Fruit fly (Drosophila melanogaster) whole organism, embryonic: Measurements from ENCODE around the gene Trax.

Experiments used
- BEAF-32 ChIP-seq: fragments of 200-800 bp; sonication (Bioruptor generic); optimal IDR thresholded peaks from 3 replicates; lab custom pipeline; 2017; ENCODE audit warnings: missing biosample characterization, missing genetic modification characterization, mild to moderate bottlenecking, moderate library complexity, missing genetic modification reagents
- CG11696 ChIP-seq: fragments of 200-800 bp; sonication (Bioruptor generic); IDR thresholded peaks from 2 replicates; pipeline ENCODE4 v1.3.6; 2022; ENCODE audit warnings: missing biosample characterization, missing genetic modification characterization
- CG13424 ChIP-seq: fragments of 200-800 bp; sonication (Bioruptor generic); optimal IDR thresholded peaks from 2 replicates; lab custom pipeline; 2019; ENCODE audit warnings: missing biosample characterization, mild to moderate bottlenecking, missing genetic modification characterization, moderate library complexity
- CG15011 ChIP-seq: fragments of 200-800 bp; sonication (Bioruptor generic); optimal IDR thresholded peaks from 3 replicates; lab custom pipeline; 2018; ENCODE audit warnings: missing biosample characterization, mild to moderate bottlenecking, missing genetic modification characterization
- CG16779 ChIP-seq: fragments of 200-800 bp; sonication (Bioruptor generic); IDR thresholded peaks from 2 replicates; pipeline ENCODE4 v1.3.6; 2022; ENCODE audit warnings: missing biosample characterization, missing genetic modification characterization
- CG17359 ChIP-seq: fragments of 200-800 bp; sonication (Bioruptor generic); optimal IDR thresholded peaks from 3 replicates; lab custom pipeline; 2018; ENCODE audit warnings: missing biosample characterization, mild to moderate bottlenecking, missing genetic modification characterization, moderate library complexity
- CG17361 ChIP-seq: fragments of 200-800 bp; sonication (Bioruptor generic); IDR thresholded peaks from 3 replicates; pipeline ENCODE4 v1.3.6; 2022; ENCODE audit warnings: missing biosample characterization, missing genetic modification characterization
- CG17829 ChIP-seq: fragments of 200-800 bp; optimal IDR thresholded peaks from 2 replicates; lab custom pipeline; 2019; ENCODE audit warnings: missing biosample characterization, mild to moderate bottlenecking, missing genetic modification characterization, moderate library complexity
- CG1792 ChIP-seq: fragments of 200-800 bp; sonication (Bioruptor generic); optimal IDR thresholded peaks from 2 replicates; lab custom pipeline; 2016; ENCODE audit warnings: missing biosample characterization, missing genetic modification characterization
- CG1832 ChIP-seq: fragments of 200-800 bp; sonication (Bioruptor generic); optimal IDR thresholded peaks from 2 replicates; lab custom pipeline; 2017; ENCODE audit warnings: missing biosample characterization, mild to moderate bottlenecking, missing genetic modification characterization, inconsistent platforms
- CG2202 ChIP-seq: fragments of 200-800 bp; sonication (Bioruptor generic); optimal IDR thresholded peaks from 2 replicates; lab custom pipeline; 2018; ENCODE audit warnings: missing biosample characterization, mild to moderate bottlenecking, missing genetic modification characterization
- CG2678 ChIP-seq: fragments of 200-800 bp; sonication (Bioruptor generic); optimal IDR thresholded peaks from 3 replicates; lab custom pipeline; 2019; ENCODE audit warnings: missing biosample characterization, mild to moderate bottlenecking, missing genetic modification characterization, moderate library complexity
- CG2712 ChIP-seq: fragments of 200-800 bp; optimal IDR thresholded peaks from 3 replicates; lab custom pipeline; 2019; ENCODE audit warnings: missing biosample characterization, mild to moderate bottlenecking, missing genetic modification characterization, moderate library complexity
- CG33557 ChIP-seq: fragments of 200-800 bp; sonication (Bioruptor generic); optimal IDR thresholded peaks from 2 replicates; lab custom pipeline; 2019; ENCODE audit warnings: missing biosample characterization, mild to moderate bottlenecking, missing genetic modification characterization, moderate library complexity
- CG4854 ChIP-seq: fragments of 200-800 bp; sonication (Bioruptor generic); optimal IDR thresholded peaks from 2 replicates; lab custom pipeline; 2016; ENCODE audit warnings: missing biosample characterization, missing genetic modification characterization, inconsistent platforms
- CG6813 ChIP-seq: fragments of 200-800 bp; sonication (Bioruptor generic); optimal IDR thresholded peaks from 2 replicates; lab custom pipeline; 2017; ENCODE audit warnings: missing biosample characterization, missing genetic modification characterization, mild to moderate bottlenecking, moderate library complexity, missing genetic modification reagents
- CG7786 ChIP-seq: fragments of 200-800 bp; sonication (Bioruptor generic); optimal IDR thresholded peaks from 2 replicates; lab custom pipeline; 2016; ENCODE audit warnings: missing biosample characterization, missing genetic modification characterization
- CG7928 ChIP-seq: fragments of 200-800 bp; sonication (Bioruptor generic); optimal IDR thresholded peaks from 2 replicates; lab custom pipeline; 2017; ENCODE audit warnings: missing biosample characterization, mild to moderate bottlenecking, missing genetic modification characterization
- CG8281 ChIP-seq: fragments of 200-800 bp; sonication (Bioruptor generic); optimal IDR thresholded peaks from 2 replicates; lab custom pipeline; 2018; ENCODE audit warnings: missing biosample characterization, mild to moderate bottlenecking, missing genetic modification characterization, moderate library complexity
- Camta ChIP-seq: fragments of 200-800 bp; sonication (Bioruptor generic); optimal IDR thresholded peaks from 2 replicates; lab custom pipeline; 2016; ENCODE audit warnings: missing biosample characterization, missing genetic modification characterization
- Drgx ChIP-seq: fragments of 200-800 bp; sonication (Bioruptor generic); IDR thresholded peaks from 2 replicates; pipeline ENCODE4 v1.3.6; 2022; ENCODE audit warnings: missing biosample characterization, missing genetic modification characterization
- H2.0 ChIP-seq: fragments of 200-800 bp; sonication (Bioruptor generic); IDR thresholded peaks from 2 replicates; pipeline ENCODE4 v1.3.6; 2022; ENCODE audit warnings: missing biosample characterization, missing genetic modification characterization
- HLH3B ChIP-seq: fragments of 200-800 bp; sonication (Bioruptor generic); IDR thresholded peaks from 2 replicates; pipeline ENCODE4 v1.3.6; 2022; ENCODE audit warnings: missing biosample characterization, missing genetic modification characterization
- Hr3 ChIP-seq: fragments of 200-800 bp; sonication (Bioruptor generic); optimal IDR thresholded peaks from 3 replicates; lab custom pipeline; 2016; ENCODE audit warnings: missing biosample characterization, missing genetic modification characterization
- Hr78 ChIP-seq, 2 experiments: fragments of 200-800 bp in 1 of 2; fragments of >200 bp in 1 of 2; sonication (Bioruptor generic) in 1 of 2; optimal IDR thresholded peaks; 2 replicates each; lab custom pipeline; 2017 to 2019; ENCODE audit warnings: missing biosample characterization in 2 of 2, missing genetic modification characterization in 2 of 2, mild to moderate bottlenecking in 1 of 2, moderate library complexity in 1 of 2
- Lim3 ChIP-seq: fragments of 200-800 bp; sonication (Bioruptor generic); IDR thresholded peaks from 2 replicates; pipeline ENCODE4 v1.3.6; 2022; ENCODE audit warnings: missing biosample characterization, missing genetic modification characterization
- Oli ChIP-seq: fragments of 200-800 bp; sonication (Bioruptor generic); optimal IDR thresholded peaks from 2 replicates; lab custom pipeline; 2018; ENCODE audit warnings: missing biosample characterization, mild to moderate bottlenecking, missing genetic modification characterization, moderate library complexity
- TFAM ChIP-seq: fragments of 200-800 bp; sonication (Bioruptor generic); optimal IDR thresholded peaks from 2 replicates; lab custom pipeline; 2017; ENCODE audit warnings: missing biosample characterization, missing genetic modification characterization, inconsistent platforms
- ac ChIP-seq: fragments of 200-800 bp; sonication (Bioruptor generic); optimal IDR thresholded peaks from 3 replicates; lab custom pipeline; 2017; ENCODE audit warnings: missing biosample characterization, mild to moderate bottlenecking, missing genetic modification characterization
- ash1 ChIP-seq: fragments of 200-800 bp; sonication (Bioruptor generic); optimal IDR thresholded peaks from 2 replicates; lab custom pipeline; 2018; ENCODE audit warnings: missing biosample characterization, mild to moderate bottlenecking, missing genetic modification characterization
- bigmax ChIP-seq: fragments of 200-800 bp; sonication (Bioruptor generic); optimal IDR thresholded peaks from 2 replicates; lab custom pipeline; 2018; ENCODE audit warnings: missing biosample characterization, mild to moderate bottlenecking, missing genetic modification characterization
- br ChIP-seq: fragments of >200 bp; optimal IDR thresholded peaks from 2 replicates; lab custom pipeline; 2017
- cg ChIP-seq: fragments of 200-800 bp; sonication (Bioruptor generic); optimal IDR thresholded peaks from 3 replicates; lab custom pipeline; 2019; ENCODE audit warnings: missing biosample characterization, mild to moderate bottlenecking, missing genetic modification characterization, moderate library complexity
- chif ChIP-seq, 2 experiments: fragments of 200-800 bp; sonication (Bioruptor generic); optimal IDR thresholded peaks; 3 replicates each; lab custom pipeline; 2016; ENCODE audit warnings: missing biosample characterization in 2 of 2, missing genetic modification characterization in 2 of 2
- crp ChIP-seq, 2 experiments: fragments of 200-800 bp; sonication (Bioruptor generic); optimal IDR thresholded peaks; 2 replicates in 1 of 2; 3 replicates in 1 of 2; lab custom pipeline; 2017; ENCODE audit warnings: missing biosample characterization in 2 of 2, missing genetic modification characterization in 2 of 2, mild to moderate bottlenecking in 1 of 2, moderate library complexity in 1 of 2
- dmrt11E ChIP-seq: fragments of 200-800 bp; sonication (Bioruptor generic); optimal IDR thresholded peaks from 3 replicates; lab custom pipeline; 2018; ENCODE audit warnings: missing biosample characterization, mild to moderate bottlenecking, missing genetic modification characterization, moderate library complexity
- dpn ChIP-seq, 2 experiments: fragments of 200-800 bp; sonication (Bioruptor generic); optimal IDR thresholded peaks; 3 replicates each; lab custom pipeline; 2016; ENCODE audit warnings: missing biosample characterization in 2 of 2, missing genetic modification characterization in 2 of 2
- en ChIP-seq: fragments of 200-800 bp; sonication (Bioruptor generic); optimal IDR thresholded peaks from 2 replicates; lab custom pipeline; 2016; ENCODE audit warnings: missing biosample characterization, missing genetic modification characterization
- nau ChIP-seq: fragments of 200-800 bp; sonication (Bioruptor generic); optimal IDR thresholded peaks from 3 replicates; lab custom pipeline; 2017; ENCODE audit warnings: missing biosample characterization, mild to moderate bottlenecking, missing genetic modification characterization, missing genetic modification reagents
- sd ChIP-seq: fragments of 200-800 bp; sonication (Bioruptor generic); optimal IDR thresholded peaks from 3 replicates; lab custom pipeline; 2018; ENCODE audit warnings: missing biosample characterization, mild to moderate bottlenecking, missing genetic modification characterization, moderate library complexity
- slbo ChIP-seq: fragments of 200-800 bp; sonication (Bioruptor generic); IDR thresholded peaks from 2 replicates; pipeline ENCODE4 v1.3.6; 2022; ENCODE audit warnings: missing biosample characterization, missing genetic modification characterization
- stwl ChIP-seq: fragments of 200-800 bp; sonication (Bioruptor generic); optimal IDR thresholded peaks from 3 replicates; lab custom pipeline; 2018; ENCODE audit warnings: missing biosample characterization, mild to moderate bottlenecking, missing genetic modification characterization, moderate library complexity
- vvl ChIP-seq: fragments of 200-800 bp; sonication (Bioruptor generic); IDR thresholded peaks from 2 replicates; pipeline ENCODE4 v1.3.6; 2022; ENCODE audit warnings: missing biosample characterization, missing genetic modification characterization
- wek ChIP-seq: fragments of 200-800 bp; sonication (Bioruptor generic); optimal IDR thresholded peaks from 3 replicates; lab custom pipeline; 2018; ENCODE audit warnings: missing biosample characterization, mild to moderate bottlenecking, missing genetic modification characterization, moderate library complexity
- wor ChIP-seq: fragments of 200-800 bp; sonication (Bioruptor generic); IDR thresholded peaks from 2 replicates; pipeline ENCODE4 v1.3.6; 2022; ENCODE audit warnings: missing biosample characterization, missing genetic modification characterization
- yki ChIP-seq: fragments of >200 bp; optimal IDR thresholded peaks from 3 replicates; lab custom pipeline; 2018
- z ChIP-seq: fragments of 200-800 bp; sonication (Bioruptor generic); IDR thresholded peaks from 3 replicates; pipeline ENCODE4 v1.3.6; 2022; ENCODE audit warnings: missing biosample characterization, missing genetic modification characterization
- zen ChIP-seq: fragments of 200-800 bp; sonication (Bioruptor generic); optimal IDR thresholded peaks from 3 replicates; lab custom pipeline; 2018; ENCODE audit warnings: missing biosample characterization, mild to moderate bottlenecking, missing genetic modification characterization, moderate library complexity

The Trax gene

dm6 chr3R:15356645-15357431, 4.7 kb upstream of the Trax start, which contains the start of the genes Atg4b and Hibch (continued):
- TF ChIP-seq CG2678 = peak; percentile 93
- TF ChIP-seq CG17829 (tag; lab: Kevin White, UChicago) = peak; percentile 91
- peak; percentile 18; the same call in 1 of the 2 replicates for TF ChIP-seq wor (GFP tag; lab: Robert Waterston, UW)
- TF ChIP-seq CG7786 (GFP tag; lab: Kevin White, UChicago) = no peak
- peak; percentile 95 for TF ChIP-seq CG17361 (GFP tag; lab: Robert Waterston, UW)
- no peak for TF ChIP-seq CG1792
- TF ChIP-seq Hr78 (GFP tag; optimal IDR thresholded peaks at IDR 0.05; lab: Kevin White, UChicago) = no peak
- TF ChIP-seq yki (lab: Kevin White, UChicago) = no peak
- peak; percentile 78 for TF ChIP-seq dmrt11E (tag; lab: Kevin White, UChicago)
- TF ChIP-seq CG16779 (GFP tag; lab: Robert Waterston, UW) = 0 out of 2 replicates have a peak, but pooled peaks have one; percentile 27
- no peak for TF ChIP-seq sd
- TF ChIP-seq en (GFP tag; lab: Kevin White, UChicago) = no peak
- TF ChIP-seq HLH3B (GFP tag; lab: Robert Waterston, UW) = peak; percentile 78
- TF ChIP-seq wek (GFP tag; lab: Kevin White, UChicago) = peak; percentile 79
- peak; percentile 54 for TF ChIP-seq CG6813
- TF ChIP-seq chif (GFP tag; optimal IDR thresholded peaks at IDR 0.05; lab: Kevin White, UChicago) = no peak
- TF ChIP-seq BEAF-32 (GFP tag; lab: Kevin White, UChicago) = peak; percentile 41
- TF ChIP-seq vvl = peak; percentile 81; the same call in 1 of the 2 replicates
- no peak for TF ChIP-seq Camta (GFP tag; lab: Kevin White, UChicago)
- TF ChIP-seq CG1832 (GFP tag; lab: Kevin White, UChicago) = no peak
- TF ChIP-seq Lim3 = 0 out of 2 replicates have a peak, but pooled peaks have one; percentile 25
- peak; percentile 48; the same call in 1 of the 2 replicates for TF ChIP-seq CG11696 (GFP tag; lab: Robert Waterston, UW)
- peak; percentile 51 for TF ChIP-seq stwl
- TF ChIP-seq CG15011 (GFP tag; lab: Kevin White, UChicago) = no peak
- peak; percentile 55 for TF ChIP-seq CG7928 (GFP tag; lab: Kevin White, UChicago)
- TF ChIP-seq slbo (GFP tag; lab: Robert Waterston, UW) = peak; percentile 91
- TF ChIP-seq H2.0 = peak; percentile 60
- peak; percentile 84 for TF ChIP-seq CG33557 (GFP tag; lab: Kevin White, UChicago)
- peak; percentile 48 for TF ChIP-seq CG2202 (tag; lab: Kevin White, UChicago)
- no peak for TF ChIP-seq CG8281
- TF ChIP-seq CG17359 (tag; lab: Kevin White, UChicago) = peak; percentile 83
- no peak for TF ChIP-seq cg (GFP tag; lab: Kevin White, UChicago)
- no peak for TF ChIP-seq nau (GFP tag; lab: Kevin White, UChicago)
- peak; percentile 83 for TF ChIP-seq Oli (tag; lab: Kevin White, UChicago)
- TF ChIP-seq z (GFP tag; lab: Robert Waterston, UW) = 0 out of 3 replicates have a peak, but pooled peaks have one; percentile 22
- peak; percentile 91 for TF ChIP-seq zen (tag; lab: Kevin White, UChicago)
- no peak for TF ChIP-seq br (lab: Kevin White, UChicago)
- TF ChIP-seq CG4854 = peak; percentile 16
- peak; percentile 92 for TF ChIP-seq CG2712
- peak; percentile 48 to 91 for TF ChIP-seq crp (GFP tag; optimal IDR thresholded peaks at IDR 0.05; lab: Kevin White, UChicago)
- TF ChIP-seq Hr3 (GFP tag; lab: Kevin White, UChicago) = peak; percentile 84
- TF ChIP-seq CG13424 (tag; lab: Kevin White, UChicago) = peak; percentile 91
- no peak for TF ChIP-seq TFAM (GFP tag; lab: Kevin White, UChicago)
- TF ChIP-seq dpn (GFP tag; optimal IDR thresholded peaks at IDR 0.05; lab: Kevin White, UChicago) = peak in 1 of 2 experiments; percentile 75
- no peak for TF ChIP-seq bigmax (GFP tag; lab: Kevin White, UChicago)
- TF ChIP-seq Drgx (GFP tag; lab: Robert Waterston, UW) = peak; percentile 72
- no peak for TF ChIP-seq ash1
- peak; percentile 14 for TF ChIP-seq ac (GFP tag; lab: Kevin White, UChicago)
